Worm (Caenorhabditis elegans) whole organism, young adult: Measurements from ENCODE around the gene ZC487.1.

Source experiments
- B0019.2 ChIP-seq: fragments of 200-800 bp; sonication (Bioruptor generic); conservative IDR thresholded peaks from 2 replicates; pipeline ENCODE4 v1.3.6; 2022; ENCODE audit warnings: missing genetic modification reagents, missing genetic modification characterization, missing compliant biosample characterization
- B0035.1 ChIP-seq: sonication (generic microtip); optimal IDR thresholded peaks from 2 replicates; lab custom pipeline; 2016; ENCODE audit warnings: missing genetic modification characterization, mild to moderate bottlenecking, missing compliant biosample characterization, missing genotype, missing genetic modification reagents
- C06A6.2 ChIP-seq: fragments of 200-800 bp; sonication (Bioruptor generic); conservative IDR thresholded peaks from 2 replicates; pipeline ENCODE4 v1.3.6; 2022; ENCODE audit warnings: missing genetic modification characterization, missing compliant biosample characterization
- F22D6.2 ChIP-seq: sonication (generic microtip); optimal IDR thresholded peaks from 2 replicates; lab custom pipeline; 2016; ENCODE audit warnings: mild to moderate bottlenecking, missing genetic modification characterization, missing compliant biosample characterization
- F39B2.1 ChIP-seq: fragments of 200-800 bp; sonication (Bioruptor generic); IDR thresholded peaks from 2 replicates; pipeline ENCODE4 v1.3.6; 2022; ENCODE audit warnings: missing genetic modification reagents, missing genetic modification characterization, missing compliant biosample characterization
- Y53F4B.3 ChIP-seq: fragments of 200-800 bp; sonication (Bioruptor generic); IDR thresholded peaks from 2 replicates; pipeline ENCODE4 v1.3.6; 2022; ENCODE audit warnings: missing genetic modification reagents, missing genetic modification characterization, missing compliant biosample characterization
- Y56A3A.18 ChIP-seq: fragments of 200-800 bp; sonication (Bioruptor generic); IDR thresholded peaks from 2 replicates; pipeline ENCODE4 v1.3.6; 2022; ENCODE audit warnings: missing genetic modification reagents, missing genetic modification characterization, missing compliant biosample characterization
- Y79H2A.3 ChIP-seq: fragments of 200-800 bp; sonication (Bioruptor generic); conservative IDR thresholded peaks from 2 replicates; pipeline ENCODE4 v1.3.6; 2022; ENCODE audit warnings: missing genetic modification reagents, missing genetic modification characterization, missing compliant biosample characterization
- akir-1 ChIP-seq: fragments of 200-800 bp; sonication (Bioruptor generic); optimal IDR thresholded peaks from 2 replicates; lab custom pipeline; 2018; ENCODE audit warnings: mild to moderate bottlenecking, missing genetic modification characterization, moderate library complexity, missing compliant biosample characterization
- ama-1 ChIP-seq, 3 experiments: fragments of 150-350 bp in 1 of 3; sonication (generic microtip) in 2 of 3; optimal IDR thresholded peaks; 2 replicates each; lab custom pipeline; 2014 to 2018; ENCODE audit warnings: missing biosample characterization in 2 of 3, missing genetic modification characterization in 2 of 3, missing genetic modification reagents in 2 of 3
- aptf-2 ChIP-seq: fragments of 200-800 bp; sonication (Bioruptor generic); conservative IDR thresholded peaks from 2 replicates; pipeline ENCODE4 v1.3.6; 2022; ENCODE audit warnings: missing genetic modification reagents, missing genetic modification characterization, missing compliant biosample characterization
- attf-5 ChIP-seq: fragments of 200-800 bp; sonication (Bioruptor generic); optimal IDR thresholded peaks from 2 replicates; lab custom pipeline; 2018; ENCODE audit warnings: mild to moderate bottlenecking, missing genetic modification characterization, missing compliant biosample characterization
- ceh-58 ChIP-seq: fragments of 200-800 bp; sonication (Bioruptor generic); IDR thresholded peaks from 2 replicates; pipeline ENCODE4 v1.3.6; 2022; ENCODE audit warnings: missing genetic modification characterization, missing compliant biosample characterization
- ceh-79 ChIP-seq: sonication (generic microtip); optimal IDR thresholded peaks from 2 replicates; lab custom pipeline; 2017; ENCODE audit warnings: mild to moderate bottlenecking, missing genetic modification characterization, missing compliant biosample characterization
- egl-18 ChIP-seq: fragments of 200-800 bp; sonication (Bioruptor generic); IDR thresholded peaks from 2 replicates; pipeline ENCODE4 v1.3.6; 2022; ENCODE audit warnings: missing genetic modification reagents, missing genetic modification characterization, missing compliant biosample characterization
- egrh-3 ChIP-seq: fragments of 200-800 bp; sonication (Bioruptor generic); IDR thresholded peaks from 2 replicates; pipeline ENCODE4 v1.3.6; 2022; ENCODE audit warnings: missing genetic modification reagents, missing genetic modification characterization, missing compliant biosample characterization
- gei-17 ChIP-seq: fragments of 200-800 bp; sonication (Bioruptor generic); optimal IDR thresholded peaks from 2 replicates; lab custom pipeline; 2018; ENCODE audit warnings: mild to moderate bottlenecking, missing genetic modification characterization, missing compliant biosample characterization
- hlh-26 ChIP-seq: fragments of 200-800 bp; sonication (Bioruptor generic); conservative IDR thresholded peaks from 2 replicates; pipeline ENCODE4 v1.3.6; 2022; ENCODE audit warnings: missing genetic modification reagents, missing genetic modification characterization, missing compliant biosample characterization
- hmg-20 ChIP-seq: fragments of 200-800 bp; sonication (Bioruptor generic); IDR thresholded peaks from 2 replicates; pipeline ENCODE4 v1.3.6; 2022; ENCODE audit warnings: missing genetic modification reagents, missing genetic modification characterization, missing compliant biosample characterization
- hrde-1 ChIP-seq: sonication (generic microtip); optimal IDR thresholded peaks from 2 replicates; lab custom pipeline; 2016; ENCODE audit warnings: missing genetic modification characterization, mild to moderate bottlenecking, missing compliant biosample characterization, moderate library complexity, missing genotype, missing genetic modification reagents, borderline replicate concordance
- let-526 ChIP-seq: fragments of 200-800 bp; sonication (Bioruptor generic); IDR thresholded peaks from 2 replicates; pipeline ENCODE4 v1.3.6; 2022; ENCODE audit warnings: missing genetic modification reagents, missing genetic modification characterization, missing compliant biosample characterization
- lin-26 ChIP-seq: fragments of 200-800 bp; sonication (Bioruptor generic); IDR thresholded peaks from 2 replicates; pipeline ENCODE4 v1.3.6; 2022; ENCODE audit warnings: missing genetic modification reagents, missing genetic modification characterization, missing compliant biosample characterization
- lin-54 ChIP-seq: fragments of 200-800 bp; sonication (Bioruptor generic); optimal IDR thresholded peaks from 2 replicates; lab custom pipeline; 2018; ENCODE audit warnings: mild to moderate bottlenecking, missing genetic modification characterization, missing compliant biosample characterization
- lsl-1 ChIP-seq: fragments of 200-800 bp; sonication (Bioruptor generic); optimal IDR thresholded peaks from 2 replicates; lab custom pipeline; 2018; ENCODE audit warnings: mild to moderate bottlenecking, missing genetic modification characterization, moderate library complexity, missing compliant biosample characterization
- madf-8 ChIP-seq: fragments of 200-800 bp; sonication (Bioruptor generic); conservative IDR thresholded peaks from 2 replicates; pipeline ENCODE4 v1.3.6; 2022; ENCODE audit warnings: missing genetic modification reagents, missing genetic modification characterization, missing compliant biosample characterization
- nhr-80 ChIP-seq: sonication (generic microtip); optimal IDR thresholded peaks from 2 replicates; lab custom pipeline; 2016; ENCODE audit warnings: missing genetic modification characterization, missing compliant biosample characterization
- pha-4 ChIP-seq: fragments of 150-350 bp; sonication (generic microtip); optimal IDR thresholded peaks from 2 replicates; lab custom pipeline; 2014; ENCODE audit warnings: missing biosample characterization, missing genetic modification reagents, missing genetic modification characterization
- rcor-1 ChIP-seq: fragments of 200-800 bp; sonication (Bioruptor generic); IDR thresholded peaks from 2 replicates; pipeline ENCODE4 v1.3.6; 2022; ENCODE audit warnings: missing genetic modification reagents, missing genetic modification characterization, missing compliant biosample characterization
- snpc-1.3 ChIP-seq: sonication (generic microtip); optimal IDR thresholded peaks from 2 replicates; lab custom pipeline; 2017; ENCODE audit warnings: missing genetic modification characterization, mild to moderate bottlenecking, missing compliant biosample characterization, antibody characterized with exemption, moderate library complexity, missing genotype, missing genetic modification reagents; ENCODE audit not compliant: insufficient read depth
- snpc-4 ChIP-seq, 5 experiments: fragments of 150-350 bp in 1 of 5; sonication (generic microtip) in 4 of 5; optimal IDR thresholded peaks; 2 replicates each; lab custom pipeline; 2014 to 2018; ENCODE audit warnings: missing genetic modification characterization in 5 of 5, missing biosample characterization in 3 of 5, antibody characterized with exemption in 2 of 5, mild to moderate bottlenecking in 2 of 5, missing compliant biosample characterization in 2 of 5, missing genotype in 2 of 5, moderate library complexity in 2 of 5, missing genetic modification reagents in 1 of 5
- somi-1 ChIP-seq: fragments of 200-800 bp; sonication (Bioruptor generic); optimal IDR thresholded peaks from 2 replicates; lab custom pipeline; 2018; ENCODE audit warnings: mild to moderate bottlenecking, missing genetic modification characterization, missing compliant biosample characterization
- sptf-2 ChIP-seq: fragments of 200-800 bp; sonication (Bioruptor generic); optimal IDR thresholded peaks from 2 replicates; lab custom pipeline; 2018; ENCODE audit warnings: mild to moderate bottlenecking, missing genetic modification characterization, missing compliant biosample characterization
- unc-130 ChIP-seq: sonication (generic microtip); optimal IDR thresholded peaks from 2 replicates; lab custom pipeline; 2016; ENCODE audit warnings: missing genetic modification reagents, missing genetic modification characterization, missing compliant biosample characterization
- ztf-18 ChIP-seq: sonication (generic microtip); optimal IDR thresholded peaks from 2 replicates; lab custom pipeline; 2016; ENCODE audit warnings: missing genotype, mild to moderate bottlenecking, missing genetic modification characterization, missing compliant biosample characterization
- ztf-22 ChIP-seq: fragments of 200-800 bp; sonication (Bioruptor generic); optimal IDR thresholded peaks from 2 replicates; lab custom pipeline; 2018; ENCODE audit warnings: mild to moderate bottlenecking, missing genetic modification characterization, moderate library complexity, missing compliant biosample characterization

ZC487.1 gene

ce11 chrV:6685963-6686362 is 41.4 kb upstream of the ZC487.1 start:
- TF ChIP-seq somi-1 (no peak), hrde-1 (tag; lab: Kevin White, UChicago) (no peak), B0035.1 (tag; lab: Kevin White, UChicago) (no peak), F22D6.2 (tag; lab: Kevin White, UChicago) (no peak)

- TF ChIP-seq ceh-58 (GFP tag; lab: Robert Waterston, UW) (no peak), rcor-1 (GFP tag; lab: Robert Waterston, UW) (no peak), akir-1 (GFP tag; lab: Kevin White, UChicago) (no peak), gei-17 (GFP tag; lab: Kevin White, UChicago) (no peak), lin-54 (GFP tag; lab: Kevin White, UChicago) (no peak), sptf-2 (GFP tag; lab: Kevin White, UChicago) (no peak), Y56A3A.18 (no peak), hlh-26 (no peak), Y79H2A.3 (no peak), ama-1 (optimal IDR thresholded peaks at IDR 0.05; lab: Kevin White, UChicago) (no peak), ama-1 (GFP tag; optimal IDR thresholded peaks at IDR 0.05; lab: Kevin White, UChicago) (no peak), madf-8 (GFP tag; lab: Robert Waterston, UW) (no peak), egl-18 (GFP tag; lab: Robert Waterston, UW) (no peak), ztf-18 (no peak), Y53F4B.3 (GFP tag; lab: Robert Waterston, UW) (no peak), lin-26 (GFP tag; lab: Robert Waterston, UW) (no peak)
These were observed 38.9 kb upstream of the ZC487.1 start, which contains the start of gene K11G9.5 for ce11 chrV:6688392-6688791. K11G9.5 (minus strand) TSS chrV:6688492.

- TF ChIP-seq F39B2.1 (GFP tag; lab: Robert Waterston, UW), result no peak
- no peak for TF ChIP-seq snpc-4 (GFP tag; optimal IDR thresholded peaks at IDR 0.05; lab: Kevin White, UChicago)
- no peak for TF ChIP-seq snpc-4 (tag; optimal IDR thresholded peaks at IDR 0.05; lab: Kevin White, UChicago)
- TF ChIP-seq snpc-1.3 (tag; lab: Kevin White, UChicago), result no peak
- TF ChIP-seq egrh-3 (GFP tag; lab: Robert Waterston, UW), result no peak
- no peak for TF ChIP-seq let-526 (GFP tag; lab: Robert Waterston, UW)
- no peak for TF ChIP-seq ama-1 (optimal IDR thresholded peaks at IDR 0.05; lab: Kevin White, UChicago)
- no peak for TF ChIP-seq ama-1 (GFP tag; optimal IDR thresholded peaks at IDR 0.05; lab: Kevin White, UChicago)
- TF ChIP-seq C06A6.2 (GFP tag; lab: Robert Waterston, UW), result no peak
- no peak for TF ChIP-seq hrde-1 (tag; lab: Kevin White, UChicago)
- TF ChIP-seq B0019.2 (GFP tag; lab: Robert Waterston, UW), result no peak
- TF ChIP-seq attf-5 (GFP tag; lab: Kevin White, UChicago), result no peak
- no peak for TF ChIP-seq hlh-26
- TF ChIP-seq ceh-79 (tag; lab: Kevin White, UChicago), result no peak
- TF ChIP-seq, all 124 proteins: peak for 0
These were observed 37.2 kb upstream of the ZC487.1 start for ce11 chrV:6690075-6690474.

ce11 chrV:6691813-6692351 is 35.4 kb upstream of the ZC487.1 start, which contains the start of gene mtl-1:
mtl-1 (minus strand) TSS chrV:6691863.
- TF ChIP-seq ztf-22 (GFP tag; lab: Kevin White, UChicago), result no peak
- TF ChIP-seq hmg-20 (GFP tag; lab: Robert Waterston, UW), result no peak
- no peak for TF ChIP-seq lsl-1 (GFP tag; lab: Kevin White, UChicago)
- TF ChIP-seq nhr-80 (tag; lab: Kevin White, UChicago), result peak; percentile 24
- TF ChIP-seq ama-1 (optimal IDR thresholded peaks at IDR 0.05; lab: Kevin White, UChicago), result no peak
- TF ChIP-seq ama-1 (GFP tag; optimal IDR thresholded peaks at IDR 0.05; lab: Kevin White, UChicago), result no peak
- no peak for TF ChIP-seq rcor-1 (GFP tag; lab: Robert Waterston, UW)
- no peak for TF ChIP-seq pha-4 (tag; lab: Kevin White, UChicago)
- no peak for TF ChIP-seq aptf-2 (GFP tag; lab: Robert Waterston, UW)
- no peak for TF ChIP-seq unc-130 (GFP tag; lab: Kevin White, UChicago)
